Worm (Caenorhabditis elegans): ENCODE measurements around the gene Y39A1A.20.

DNA sequence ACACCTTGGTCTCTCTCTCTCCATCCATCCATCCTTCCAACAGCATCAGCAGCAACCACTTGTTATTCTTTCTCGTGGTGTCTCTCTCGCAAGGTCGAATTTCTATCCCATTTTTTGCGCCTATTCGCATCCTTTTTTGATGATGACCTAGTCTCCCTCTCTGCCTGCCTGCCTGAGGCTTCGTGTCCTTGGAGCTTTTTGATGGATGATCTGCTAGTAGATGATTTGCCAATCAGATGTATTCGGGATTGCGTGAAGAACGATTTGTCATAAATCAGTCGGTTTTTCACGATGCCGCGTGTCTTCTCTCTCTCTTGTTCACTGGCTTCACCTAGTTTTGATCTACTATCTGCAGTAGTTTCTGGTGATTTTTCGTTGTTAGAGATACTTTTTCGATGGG lies 39.1 kb downstream of the Y39A1A.20 start:
- no peak for TF ChIP-seq nhr-76 (tag; optimal IDR thresholded peaks at IDR 0.05)
- no peak for TF ChIP-seq ztf-11 (tag; optimal IDR thresholded peaks at IDR 0.05)
- no peak for TF ChIP-seq snpc-4 (tag; optimal IDR thresholded peaks at IDR 0.05)
- TF ChIP-seq blmp-1 (tag; optimal IDR thresholded peaks at IDR 0.05) = no peak
- TF ChIP-seq M03D4.4 (tag; optimal IDR thresholded peaks at IDR 0.05) = no peak
- no peak for TF ChIP-seq unc-62 (GFP tag; optimal IDR thresholded peaks at IDR 0.05)
- no peak for TF ChIP-seq elt-1 (tag; optimal IDR thresholded peaks at IDR 0.05; ENCODE audit: borderline replicate concordance, insufficient read depth)
- no peak for TF ChIP-seq ces-1 (GFP tag; optimal IDR thresholded peaks at IDR 0.05)
- TF ChIP-seq lsy-2 (tag; optimal IDR thresholded peaks at IDR 0.05) = no peak
